Worm (Caenorhabditis elegans) whole organism, L4 larva: ENCODE results near the gene W09D10.5.

Experiments used
- D1046.2 ChIP-seq: fragments of 200-800 bp; sonication (Bioruptor generic); IDR thresholded peaks from 2 replicates; pipeline ENCODE4 v1.3.6; 2022; ENCODE audit warnings: missing genetic modification characterization, missing compliant biosample characterization
- F44E2.7 ChIP-seq: fragments of 200-800 bp; sonication (Bioruptor generic); IDR thresholded peaks from 2 replicates; pipeline ENCODE4 v2.1.2; 2022; ENCODE audit warnings: missing genetic modification characterization, missing compliant biosample characterization
- F49E8.2 ChIP-seq: sonication (generic microtip); optimal IDR thresholded peaks from 2 replicates; lab custom pipeline; 2016; ENCODE audit warnings: missing compliant biosample characterization, mild to moderate bottlenecking, missing genetic modification characterization, borderline replicate concordance
- T26A8.4 ChIP-seq: fragments of 200-800 bp; sonication (Bioruptor generic); IDR thresholded peaks from 2 replicates; pipeline ENCODE4 v1.3.6; 2022; ENCODE audit warnings: missing genetic modification characterization, missing compliant biosample characterization
- Y75B8A.6 ChIP-seq: fragments of 200-800 bp; sonication (Bioruptor generic); IDR thresholded peaks from 2 replicates; pipeline ENCODE4 v1.3.6; 2022; ENCODE audit warnings: missing genetic modification reagents, missing genetic modification characterization, missing compliant biosample characterization
- ZK337.2 ChIP-seq: fragments of 200-800 bp; sonication (Bioruptor generic); IDR thresholded peaks from 2 replicates; pipeline ENCODE4 v1.3.6; 2022; ENCODE audit warnings: missing genetic modification reagents, missing genetic modification characterization, missing compliant biosample characterization
- ZK546.5 ChIP-seq, 2 experiments: sonication (generic microtip); optimal IDR thresholded peaks; 2 replicates each; lab custom pipeline; 2017; ENCODE audit warnings: missing biosample characterization in 2 of 2, missing genetic modification characterization in 2 of 2
- aha-1 ChIP-seq: fragments of 150-350 bp; peaks from one replicate; lab custom pipeline; 2014; ENCODE audit warnings: missing biosample characterization, missing genetic modification characterization
- aly-2 ChIP-seq: sonication (generic microtip); optimal IDR thresholded peaks from 2 replicates; lab custom pipeline; 2018; ENCODE audit warnings: missing biosample characterization, missing genetic modification characterization
- ama-1 ChIP-seq: fragments of 150-350 bp; optimal IDR thresholded peaks from 2 replicates; lab custom pipeline; 2014; ENCODE audit warnings: inconsistent platforms, mixed read lengths
- arid-1 ChIP-seq: fragments of 200-800 bp; sonication (Bioruptor generic); conservative IDR thresholded peaks from 2 replicates; pipeline ENCODE4 v1.3.6; 2022; ENCODE audit warnings: missing genetic modification reagents, missing genetic modification characterization, missing compliant biosample characterization
- ceh-28 ChIP-seq: fragments of 150-350 bp; optimal IDR thresholded peaks from 2 replicates; lab custom pipeline; 2014; ENCODE audit warnings: missing biosample characterization, missing genetic modification reagents, missing genetic modification characterization
- ceh-44 ChIP-seq: fragments of 200-800 bp; sonication (Bioruptor generic); IDR thresholded peaks from 2 replicates; pipeline ENCODE4 v1.3.6; 2022; ENCODE audit warnings: missing genetic modification reagents, missing genetic modification characterization, missing compliant biosample characterization
- ces-1 ChIP-seq: fragments of 150-350 bp; sonication (generic microtip); optimal IDR thresholded peaks from 4 replicates; lab custom pipeline; 2014; ENCODE audit warnings: missing biosample characterization, missing genetic modification reagents, missing genetic modification characterization
- daf-19 ChIP-seq: fragments of 200-800 bp; sonication (Bioruptor generic); conservative IDR thresholded peaks from 2 replicates; pipeline ENCODE4 v1.3.6; 2022; ENCODE audit warnings: missing genetic modification characterization, missing compliant biosample characterization
- dmd-8 ChIP-seq: fragments of 200-800 bp; sonication (Bioruptor generic); IDR thresholded peaks from 2 replicates; pipeline ENCODE4 v1.3.6; 2022; ENCODE audit warnings: missing genetic modification characterization, missing compliant biosample characterization
- dmd-9 ChIP-seq: fragments of 200-800 bp; sonication (Bioruptor generic); IDR thresholded peaks from 2 replicates; pipeline ENCODE4 v1.3.6; 2022; ENCODE audit warnings: missing genetic modification reagents, missing genetic modification characterization, missing compliant biosample characterization
- dpl-1 ChIP-seq: fragments of 150-350 bp; optimal IDR thresholded peaks from 2 replicates; lab custom pipeline; 2014; ENCODE audit warnings: missing biosample characterization, missing genetic modification reagents, missing genetic modification characterization
- dve-1 ChIP-seq: sonication (generic microtip); optimal IDR thresholded peaks from 2 replicates; lab custom pipeline; 2017; ENCODE audit warnings: antibody characterized with exemption, mild to moderate bottlenecking, missing genetic modification characterization, missing compliant biosample characterization; ENCODE audit not compliant: insufficient read depth
- egl-43 ChIP-seq: fragments of 200-800 bp; sonication (Bioruptor generic); IDR thresholded peaks from 2 replicates; pipeline ENCODE4 v1.3.6; 2022; ENCODE audit warnings: missing genetic modification reagents, missing genetic modification characterization, missing compliant biosample characterization
- fos-1 ChIP-seq: fragments of 150-350 bp; optimal IDR thresholded peaks from 2 replicates; lab custom pipeline; 2014; ENCODE audit warnings: missing biosample characterization, missing genetic modification characterization
- hlh-30 ChIP-seq: sonication (generic microtip); optimal IDR thresholded peaks from 2 replicates; lab custom pipeline; 2017; ENCODE audit warnings: antibody characterized with exemption, mild to moderate bottlenecking, missing genetic modification characterization, missing compliant biosample characterization; ENCODE audit not compliant: insufficient read depth
- hmg-1.1 ChIP-seq: fragments of 200-800 bp; sonication (Bioruptor generic); IDR thresholded peaks from 2 replicates; pipeline ENCODE4 v1.3.6; 2022; ENCODE audit warnings: missing genetic modification reagents, missing genetic modification characterization, missing compliant biosample characterization
- jun-1 ChIP-seq: fragments of 150-350 bp; optimal IDR thresholded peaks from 2 replicates; lab custom pipeline; 2014; ENCODE audit warnings: missing biosample characterization, missing genetic modification reagents, missing genetic modification characterization
- lim-7 ChIP-seq: fragments of 200-800 bp; sonication (Bioruptor generic); IDR thresholded peaks from 2 replicates; pipeline ENCODE4 v1.3.6; 2022; ENCODE audit warnings: missing genetic modification characterization, missing compliant biosample characterization
- lin-15B ChIP-seq: fragments of 150-350 bp; sonication (generic microtip); optimal IDR thresholded peaks from 3 replicates; lab custom pipeline; 2014; ENCODE audit warnings: missing biosample characterization, missing genetic modification characterization
- lin-38 ChIP-seq: fragments of 200-800 bp; sonication (Bioruptor generic); IDR thresholded peaks from 2 replicates; pipeline ENCODE4 v1.3.6; 2022; ENCODE audit warnings: missing genetic modification reagents, missing genetic modification characterization, missing compliant biosample characterization
- lsy-2 ChIP-seq, 2 experiments: fragments of 150-350 bp in 1 of 2; sonication (generic microtip) in 1 of 2; optimal IDR thresholded peaks; 2 replicates each; lab custom pipeline; 2014 to 2017; ENCODE audit warnings: missing biosample characterization in 2 of 2, missing genetic modification characterization in 2 of 2
- mdt-29 ChIP-seq: fragments of 200-800 bp; sonication (Bioruptor generic); IDR thresholded peaks from 2 replicates; pipeline ENCODE4 v1.3.6; 2022; ENCODE audit warnings: missing genetic modification reagents, missing genetic modification characterization, missing compliant biosample characterization
- mep-1 ChIP-seq: fragments of 150-350 bp; sonication (generic microtip); optimal IDR thresholded peaks from 3 replicates; lab custom pipeline; 2014; ENCODE audit warnings: missing biosample characterization, missing genetic modification characterization
- mes-2 ChIP-seq: sonication (generic microtip); optimal IDR thresholded peaks from 2 replicates; lab custom pipeline; 2016; ENCODE audit warnings: missing genotype, mild to moderate bottlenecking, missing genetic modification characterization, missing compliant biosample characterization; ENCODE audit not compliant: poor library complexity, severe bottlenecking
- mxl-2 ChIP-seq: fragments of 200-800 bp; sonication (Bioruptor generic); conservative IDR thresholded peaks from 2 replicates; pipeline ENCODE4 v1.3.6; 2022; ENCODE audit warnings: missing genetic modification reagents, missing genetic modification characterization, missing compliant biosample characterization
- mxl-3 ChIP-seq: fragments of 200-800 bp; sonication (Bioruptor generic); optimal IDR thresholded peaks from 2 replicates; lab custom pipeline; 2018; ENCODE audit warnings: mild to moderate bottlenecking, missing genetic modification characterization, missing compliant biosample characterization
- nhr-11 ChIP-seq: fragments of 150-350 bp; optimal IDR thresholded peaks from 2 replicates; lab custom pipeline; 2014; ENCODE audit warnings: missing biosample characterization, missing genetic modification characterization
- nhr-237 ChIP-seq: sonication (generic microtip); optimal IDR thresholded peaks from 2 replicates; lab custom pipeline; 2017; ENCODE audit warnings: missing biosample characterization, missing genetic modification characterization
- nhr-28 ChIP-seq: fragments of 150-350 bp; optimal IDR thresholded peaks from 2 replicates; lab custom pipeline; 2014; ENCODE audit warnings: missing biosample characterization, missing genetic modification characterization
- nhr-42 ChIP-seq: fragments of 200-800 bp; sonication (Bioruptor generic); IDR thresholded peaks from 2 replicates; pipeline ENCODE4 v1.3.6; 2022; ENCODE audit warnings: missing genetic modification characterization, missing compliant biosample characterization
- nhr-6 ChIP-seq: fragments of 150-350 bp; optimal IDR thresholded peaks from 2 replicates; lab custom pipeline; 2014; ENCODE audit warnings: missing biosample characterization, missing genetic modification characterization
- nhr-76 ChIP-seq: fragments of 150-350 bp; optimal IDR thresholded peaks from 2 replicates; lab custom pipeline; 2014; ENCODE audit warnings: missing biosample characterization, missing genetic modification characterization
- pha-4 ChIP-seq, 2 experiments: fragments of 150-350 bp in 1 of 2; fragments of 200-800 bp in 1 of 2; sonication (Bioruptor generic) in 1 of 2; IDR thresholded peaks in 1 of 2; optimal IDR thresholded peaks in 1 of 2; 2 replicates each; pipeline versions ENCODE4 v1.3.6 to Lab custom; 2014 to 2022; ENCODE audit warnings: missing genetic modification characterization in 2 of 2, missing genetic modification reagents in 2 of 2, missing biosample characterization in 1 of 2, missing compliant biosample characterization in 1 of 2
- pqm-1 ChIP-seq: sonication (generic microtip); optimal IDR thresholded peaks from 2 replicates; lab custom pipeline; 2017; ENCODE audit warnings: missing biosample characterization, missing genetic modification characterization
- rbr-2 ChIP-seq: sonication (generic microtip); optimal IDR thresholded peaks from 2 replicates; lab custom pipeline; 2016; ENCODE audit warnings: missing genotype, missing genetic modification characterization, missing compliant biosample characterization
- skn-1 ChIP-seq: fragments of 150-350 bp; optimal IDR thresholded peaks from 2 replicates; lab custom pipeline; 2014; ENCODE audit warnings: missing biosample characterization, missing genetic modification characterization
- snpc-1.2 ChIP-seq: fragments of 200-800 bp; sonication (Bioruptor generic); IDR thresholded peaks from 2 replicates; pipeline ENCODE4 v1.3.6; 2022; ENCODE audit warnings: missing genetic modification reagents, missing genetic modification characterization, missing compliant biosample characterization
- spr-3 ChIP-seq: fragments of 200-800 bp; sonication (Bioruptor generic); optimal IDR thresholded peaks from 2 replicates; lab custom pipeline; 2018; ENCODE audit warnings: mild to moderate bottlenecking, missing genetic modification characterization, missing compliant biosample characterization
- unc-130 ChIP-seq: sonication (generic microtip); optimal IDR thresholded peaks from 2 replicates; lab custom pipeline; 2016; ENCODE audit warnings: missing genetic modification reagents, missing genetic modification characterization, missing compliant biosample characterization
- unc-39 ChIP-seq: sonication (generic microtip); optimal IDR thresholded peaks from 2 replicates; lab custom pipeline; 2017; ENCODE audit warnings: missing biosample characterization, missing genetic modification characterization
- zag-1 ChIP-seq: fragments of 150-350 bp; optimal IDR thresholded peaks from 2 replicates; lab custom pipeline; 2014; ENCODE audit warnings: missing biosample characterization, missing genetic modification characterization
- zfp-2 ChIP-seq: sonication (generic microtip); optimal IDR thresholded peaks from 2 replicates; lab custom pipeline; 2016; ENCODE audit warnings: mild to moderate bottlenecking, missing genetic modification characterization, missing compliant biosample characterization
- zip-11 ChIP-seq: fragments of 200-800 bp; sonication (Bioruptor generic); IDR thresholded peaks from 2 replicates; pipeline ENCODE4 v1.3.6; 2022; ENCODE audit warnings: missing genetic modification characterization, missing compliant biosample characterization
- zip-2 ChIP-seq: fragments of 150-350 bp; optimal IDR thresholded peaks from 2 replicates; lab custom pipeline; 2014; ENCODE audit warnings: missing biosample characterization, missing genetic modification characterization

The W09D10.5 gene

ce11 chrIII:10742382-10742860 is 31.1 kb upstream of the W09D10.5 start, which contains the start of the genes tbb-1 and rib-2 (continued):
- no peak for TF ChIP-seq nhr-76 (tag; lab: Kevin White, UChicago)
- TF ChIP-seq dmd-8: no peak
- no peak for TF ChIP-seq nhr-237
- peak; percentile 95 for TF ChIP-seq unc-130 (GFP tag; lab: Kevin White, UChicago)
- TF ChIP-seq skn-1: no peak
- TF ChIP-seq dpl-1 (GFP tag; lab: Kevin White, UChicago): peak; percentile 91
- TF ChIP-seq aly-2 (tag; lab: Kevin White, UChicago): no peak
- peak; percentile 86 for TF ChIP-seq mep-1 (tag; lab: Kevin White, UChicago)
- TF ChIP-seq nhr-6: peak; percentile 78
- TF ChIP-seq mes-2 (tag; lab: Kevin White, UChicago): peak; percentile 82
- 0 out of 2 replicates have a peak, but pooled peaks have one; percentile 27 for TF ChIP-seq F44E2.7 (GFP tag; lab: Robert Waterston, UW)
- peak; percentile 89 for TF ChIP-seq aha-1 (tag; lab: Kevin White, UChicago)
- TF ChIP-seq zag-1 (tag; lab: Kevin White, UChicago): no peak
- TF ChIP-seq zip-11 (GFP tag; lab: Robert Waterston, UW): no peak
- no peak for TF ChIP-seq spr-3 (GFP tag; lab: Kevin White, UChicago)
- peak; percentile 77 for TF ChIP-seq arid-1 (GFP tag; lab: Robert Waterston, UW)
- 0 out of 2 replicates have a peak, but pooled peaks have one; percentile 27 for TF ChIP-seq ceh-44
- no peak for TF ChIP-seq ceh-28
- TF ChIP-seq fos-1: peak; percentile 38
- TF ChIP-seq D1046.2: 0 out of 2 replicates have a peak, but pooled peaks have one; percentile 45
- TF ChIP-seq dmd-9: 0 out of 2 replicates have a peak, but pooled peaks have one; percentile 32
- TF ChIP-seq hmg-1.1 (GFP tag; lab: Robert Waterston, UW): no peak
- TF ChIP-seq jun-1: peak; percentile 39
- TF ChIP-seq lsy-2 (tag; optimal IDR thresholded peaks at IDR 0.05; lab: Kevin White, UChicago): peak in 1 of 2 experiments; percentile 87
- TF ChIP-seq snpc-1.2: 0 out of 2 replicates have a peak, but pooled peaks have one; percentile 48
- TF ChIP-seq mxl-3 (GFP tag; lab: Kevin White, UChicago): peak; percentile 90
- TF ChIP-seq mdt-29 (GFP tag; lab: Robert Waterston, UW): 0 out of 2 replicates have a peak, but pooled peaks have one; percentile 39
- TF ChIP-seq dve-1 (tag; lab: Kevin White, UChicago): peak; percentile 96
- TF ChIP-seq rbr-2: peak; percentile 58
- no peak for TF ChIP-seq mxl-2 (GFP tag; lab: Robert Waterston, UW)
- peak; percentile 99 for TF ChIP-seq lin-38
- peak; percentile 88 for TF ChIP-seq hlh-30
- peak; percentile 16 for TF ChIP-seq nhr-11 (tag; lab: Kevin White, UChicago)
- 0 out of 2 replicates have a peak, but pooled peaks have one; percentile 53 for TF ChIP-seq nhr-42 (GFP tag; lab: Robert Waterston, UW)
- TF ChIP-seq zfp-2: peak; percentile 13
- TF ChIP-seq lin-15B (tag; lab: Kevin White, UChicago): peak; percentile 24
- TF ChIP-seq nhr-28 (tag; lab: Kevin White, UChicago): peak; percentile 85
- no peak for TF ChIP-seq ces-1 (GFP tag; lab: Kevin White, UChicago)
- TF ChIP-seq egl-43 (GFP tag; lab: Robert Waterston, UW): no peak
- peak; percentile 86 for TF ChIP-seq pqm-1 (tag; lab: Kevin White, UChicago)

- no peak for TF ChIP-seq F44E2.7 (GFP tag; lab: Robert Waterston, UW)
- TF ChIP-seq lim-7 (GFP tag; lab: Robert Waterston, UW): 0 out of 2 replicates have a peak, but pooled peaks have one; percentile 5
- TF ChIP-seq nhr-42 (GFP tag; lab: Robert Waterston, UW): 0 out of 2 replicates have a peak, but pooled peaks have one; percentile 48
- 0 out of 2 replicates have a peak, but pooled peaks have one; percentile 12 for TF ChIP-seq pha-4 (GFP tag; IDR thresholded peaks at IDR 0.05; lab: Robert Waterston, UW)
- no peak for TF ChIP-seq pha-4 (tag; optimal IDR thresholded peaks at IDR 0.05; lab: Kevin White, UChicago)
- no peak for TF ChIP-seq ZK337.2
- no peak for TF ChIP-seq T26A8.4
- peak; percentile 8 for TF ChIP-seq F49E8.2 (tag; lab: Kevin White, UChicago)
- no peak for TF ChIP-seq zip-2 (tag; lab: Kevin White, UChicago)
- peak; percentile 63 for TF ChIP-seq lin-38
- peak; percentile 41 for TF ChIP-seq ama-1 (lab: Kevin White, UChicago)
- TF ChIP-seq unc-39 (tag; lab: Kevin White, UChicago): no peak
- no peak for TF ChIP-seq nhr-28 (tag; lab: Kevin White, UChicago)
- no peak for TF ChIP-seq daf-19 (GFP tag; lab: Robert Waterston, UW)
- TF ChIP-seq ZK546.5 (tag; optimal IDR thresholded peaks at IDR 0.05; lab: Kevin White, UChicago): no peak
- 0 out of 2 replicates have a peak, but pooled peaks have one; percentile 39 for TF ChIP-seq Y75B8A.6 (GFP tag; lab: Robert Waterston, UW)
- TF ChIP-seq, all 104 proteins: peak for 7
These were observed 29.2 kb upstream of the W09D10.5 start, which contains the start of gene K01G5.8 for ce11 chrIII:10740518-10740917. TSS of gene K01G5.8 (minus strand) at chrIII:10740772.
